Worm (Caenorhabditis elegans): ENCODE results near the gene M04B2.7.

The M04B2.7 gene

DNA sequence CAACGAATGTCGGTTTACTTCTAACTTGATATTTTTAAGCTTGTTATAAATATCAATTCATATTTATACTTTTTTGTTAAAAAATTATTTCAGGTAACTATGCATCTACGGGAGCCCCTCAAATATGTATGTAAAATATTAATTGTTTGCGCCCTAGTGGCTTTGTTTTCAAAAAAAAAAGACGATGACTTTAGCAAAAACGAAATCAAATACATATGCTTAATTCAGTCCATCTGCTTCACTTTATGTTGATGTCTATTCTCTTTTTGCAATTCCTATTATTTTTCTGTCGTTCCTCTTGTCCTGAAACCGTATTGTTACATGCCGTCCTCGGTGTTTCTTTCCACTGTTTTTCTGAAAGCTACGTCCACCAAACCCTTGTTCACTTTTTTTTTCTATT is 21.2 kb upstream of the M04B2.7 start:
- TF ChIP-seq lsy-2 (tag; optimal IDR thresholded peaks at IDR 0.05) (no peak), aha-1 (tag) (peak; percentile 3)

DNA sequence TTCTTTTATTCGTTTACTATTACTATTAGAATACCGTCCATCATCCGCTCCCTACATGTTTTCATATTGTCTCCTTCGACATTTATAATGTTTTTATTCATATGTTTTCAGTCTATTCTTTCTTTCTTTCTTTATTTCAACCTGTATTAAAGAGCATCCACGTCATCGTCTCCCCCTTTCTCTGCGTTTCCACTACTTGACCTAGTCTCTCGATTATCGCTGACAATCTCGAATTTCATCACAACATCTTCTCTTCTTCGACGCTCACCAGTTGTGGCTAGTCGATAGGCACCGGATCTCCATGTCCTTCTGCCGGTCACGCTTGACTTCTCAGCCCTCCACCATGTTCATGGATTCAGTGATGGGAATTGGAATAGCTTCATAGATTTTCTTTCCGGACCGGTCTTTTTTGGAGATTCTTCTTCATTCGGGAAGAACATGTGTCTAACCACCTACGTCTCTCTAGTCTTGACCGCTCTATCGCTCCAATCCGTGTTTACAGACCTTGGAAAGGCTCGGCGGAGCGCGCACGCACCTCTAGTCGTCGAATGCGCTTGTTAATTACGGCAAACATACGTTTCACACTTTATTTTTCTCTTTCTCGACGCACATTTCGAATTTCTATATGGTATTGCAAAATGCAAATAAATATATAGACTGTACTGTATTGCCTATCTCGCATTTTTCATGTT is 19.8 kb upstream of the M04B2.7 start:
- TF ChIP-seq ztf-7 (tag; optimal IDR thresholded peaks at IDR 0.05) (no peak), php-3 (GFP tag; IDR thresholded peaks at IDR 0.05) (no peak), aha-1 (tag) (peak; percentile 22), ceh-20 (GFP tag; IDR thresholded peaks at IDR 0.05) (no peak), daf-16 (GFP tag; optimal IDR thresholded peaks at IDR 0.05) (no peak), daf-16 (tag; optimal IDR thresholded peaks at IDR 0.05) (peak; percentile 8), unc-62 (GFP tag; optimal IDR thresholded peaks at IDR 0.05 in 1 of 2) (peak in 1 of 2 experiments; percentile 96), unc-62 (tag; optimal IDR thresholded peaks at IDR 0.05) (no peak)

DNA sequence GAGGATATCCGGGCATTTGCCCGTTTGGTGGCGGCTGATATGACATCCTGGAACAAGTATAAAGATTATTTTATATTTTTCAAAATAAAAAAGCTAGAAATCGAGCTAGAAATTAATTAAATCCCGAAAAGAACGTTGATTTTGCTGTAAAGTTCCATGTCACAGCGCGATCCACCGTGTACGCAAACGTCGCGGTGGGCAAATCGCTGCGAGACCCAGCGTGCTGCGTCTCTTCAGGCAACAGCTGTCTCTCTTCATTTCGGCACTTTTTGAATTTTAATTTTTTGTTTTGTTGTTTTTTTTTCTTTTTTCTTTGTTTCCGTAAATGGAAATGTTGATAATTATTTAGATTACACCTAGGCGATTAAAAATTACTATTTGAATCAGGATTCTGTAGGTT is 17.6 kb upstream of the M04B2.7 start, which contains the start of gene sec-24.1:
sec-24.1 (minus strand) TSS at position 49 of the 400 bp plus-strand sequence.
- TF ChIP-seq nhr-41 (GFP tag; IDR thresholded peaks at IDR 0.05) (no peak), snpc-1.2 (GFP tag; IDR thresholded peaks at IDR 0.05) (0 out of 2 replicates have a peak, but pooled peaks have one; percentile 16), dpl-1 (GFP tag; optimal IDR thresholded peaks at IDR 0.05) (peak; percentile 95), dmd-9 (GFP tag; IDR thresholded peaks at IDR 0.05) (no peak), gei-8 (GFP tag; optimal IDR thresholded peaks at IDR 0.05) (no peak), mxl-3 (GFP tag; optimal IDR thresholded peaks at IDR 0.05) (peak; percentile 25), mdt-29 (GFP tag; IDR thresholded peaks at IDR 0.05) (peak; percentile 50; the same call in 1 of the 2 replicates), unc-39 (tag; optimal IDR thresholded peaks at IDR 0.05) (no peak), tra-1 (GFP tag; IDR thresholded peaks at IDR 0.05) (no peak), ztf-11 (tag; optimal IDR thresholded peaks at IDR 0.05) (no peak), nhr-111 (GFP tag; optimal IDR thresholded peaks at IDR 0.05) (no peak), nhr-102 (tag; optimal IDR thresholded peaks at IDR 0.05) (peak; percentile 91), set-16 (GFP tag; IDR thresholded peaks at IDR 0.05) (peak; percentile 49; the same call in 1 of the 2 replicates), T26A8.4 (GFP tag; IDR thresholded peaks at IDR 0.05) (peak; percentile 88), ZK546.5 (tag; optimal IDR thresholded peaks at IDR 0.05) (peak in 1 of 2 experiments; percentile 18), nhr-25 (tag; optimal IDR thresholded peaks at IDR 0.05; ENCODE audit: borderline replicate concordance, insufficient read depth) (peak; percentile 50), daf-19 (GFP tag; conservative IDR thresholded peaks at IDR 0.05) (no peak), ztf-7 (tag; optimal IDR thresholded peaks at IDR 0.05) (peak; percentile 73), lin-15B (tag; optimal IDR thresholded peaks at IDR 0.05) (no peak), ces-1 (GFP tag; optimal IDR thresholded peaks at IDR 0.05) (no peak), hlh-11 (tag; optimal IDR thresholded peaks at IDR 0.05) (peak; percentile 96), zfp-3 (GFP tag; conservative IDR thresholded peaks at IDR 0.05) (0 out of 2 replicates have a peak, but pooled peaks have one; percentile 55), lin-29 (GFP tag; IDR thresholded peaks at IDR 0.05) (peak; percentile 62; the same call in 1 of the 2 replicates), zag-1 (tag; optimal IDR thresholded peaks at IDR 0.05) (peak; percentile 5), hmg-1.1 (GFP tag; IDR thresholded peaks at IDR 0.05) (peak; percentile 92), mep-1 (tag; optimal IDR thresholded peaks at IDR 0.05) (peak; percentile 92), nhr-6 (tag; optimal IDR thresholded peaks at IDR 0.05) (peak; percentile 90), zip-2 (tag; optimal IDR thresholded peaks at IDR 0.05) (peak; percentile 54), nhr-48 (tag; optimal IDR thresholded peaks at IDR 0.05) (peak; percentile 61), vab-7 (GFP tag; IDR thresholded peaks at IDR 0.05) (no peak), dmd-8 (GFP tag; IDR thresholded peaks at IDR 0.05) (no peak), mes-2 (tag; optimal IDR thresholded peaks at IDR 0.05; ENCODE audit: poor library complexity, severe bottlenecking) (peak; percentile 93), unc-130 (GFP tag; optimal IDR thresholded peaks at IDR 0.05) (peak; percentile 28), rbr-2 (tag; optimal IDR thresholded peaks at IDR 0.05) (peak; percentile 82), nhr-28 (tag; optimal IDR thresholded peaks at IDR 0.05) (peak; percentile 55), nhr-77 (tag; optimal IDR thresholded peaks at IDR 0.05) (peak; percentile 83), duxl-1 (tag; optimal IDR thresholded peaks at IDR 0.05; ENCODE audit: poor library complexity) (peak; percentile 87), nhr-11 (tag; optimal IDR thresholded peaks at IDR 0.05) (peak; percentile 46), F10B5.3 (tag; optimal IDR thresholded peaks at IDR 0.05) (peak; percentile 41), ceh-20 (GFP tag; IDR thresholded peaks at IDR 0.05) (peak; percentile 77)
